Fruit fly (Drosophila melanogaster) whole organism, pupa: ENCODE results near the gene Cpr78Ca.

Experiments
- CG14655 ChIP-seq: fragments of 200-800 bp; sonication (Bioruptor generic); optimal IDR thresholded peaks from 3 replicates; lab custom pipeline; 2017; ENCODE audit warnings: mild to moderate bottlenecking, missing biosample characterization, missing genetic modification reagents, missing genetic modification characterization
- CG9948 ChIP-seq: fragments of 200-800 bp; sonication (Bioruptor generic); optimal IDR thresholded peaks from 2 replicates; lab custom pipeline; 2018; ENCODE audit warnings: missing biosample characterization, mild to moderate bottlenecking, missing genetic modification characterization, moderate library complexity
- D1 ChIP-seq: fragments of 200-800 bp; sonication (Bioruptor generic); optimal IDR thresholded peaks from 2 replicates; lab custom pipeline; 2018; ENCODE audit warnings: missing biosample characterization, mild to moderate bottlenecking, missing genetic modification characterization, moderate library complexity
- EcR ChIP-seq: fragments of 200-800 bp; sonication (Bioruptor generic); optimal IDR thresholded peaks from 3 replicates; lab custom pipeline; 2019; ENCODE audit warnings: missing biosample characterization, missing genetic modification characterization, mild to moderate bottlenecking, moderate library complexity, missing genetic modification reagents
- Pif1A ChIP-seq: fragments of 200-800 bp; sonication (Bioruptor generic); optimal IDR thresholded peaks from 3 replicates; lab custom pipeline; 2016; ENCODE audit warnings: missing biosample characterization, missing genetic modification characterization
- gl ChIP-seq: fragments of 200-800 bp; sonication (Bioruptor generic); optimal IDR thresholded peaks from 2 replicates; lab custom pipeline; 2018; ENCODE audit warnings: missing biosample characterization, mild to moderate bottlenecking, missing genetic modification characterization

DNA sequence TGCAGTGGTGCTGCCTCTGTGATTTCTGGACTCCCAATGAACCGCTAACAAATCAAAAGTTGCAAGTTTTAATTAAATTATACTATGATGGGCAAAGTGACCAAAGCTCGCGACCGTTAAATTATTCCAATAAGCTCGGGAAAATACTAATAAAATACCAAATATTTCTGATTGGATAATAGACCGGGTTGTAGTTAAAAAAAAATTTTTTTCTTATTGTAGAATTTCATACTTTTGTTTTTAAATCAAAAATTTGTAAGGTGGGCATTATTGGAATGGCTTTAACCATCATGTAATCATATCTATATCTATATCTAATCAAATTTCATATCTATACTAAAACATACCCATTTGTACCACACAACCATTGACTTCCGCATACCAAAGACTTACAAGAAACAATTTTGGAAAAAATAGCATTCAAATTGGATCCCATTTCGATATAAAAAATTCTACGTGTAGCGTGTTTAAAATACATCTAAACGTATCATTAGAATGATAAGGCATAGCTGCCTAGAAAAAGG is 24.7 kb downstream of the Cpr78Ca start, which contains the start of gene CG9391:
- TF ChIP-seq EcR (no peak), gl (no peak), Pif1A (GFP tag; lab: Kevin White, UChicago) (no peak), CG14655 (GFP tag; lab: Kevin White, UChicago) (no peak), CG9948 (tag; lab: Kevin White, UChicago) (no peak), D1 (tag; lab: Kevin White, UChicago) (no peak)
